Fruit fly (Drosophila melanogaster) whole organism, embryonic: ENCODE measurements around the gene Gs2.

ENCODE experiments used
- CG10321 ChIP-seq: fragments of 200-800 bp; sonication (Bioruptor generic); IDR thresholded peaks from 2 replicates; pipeline ENCODE4 v1.3.6; 2022; ENCODE audit warnings: missing biosample characterization, missing genetic modification characterization
- CG10543 ChIP-seq: fragments of 200-800 bp; sonication (Bioruptor generic); optimal IDR thresholded peaks from 3 replicates; lab custom pipeline; 2017; ENCODE audit warnings: missing biosample characterization, mild to moderate bottlenecking, missing genetic modification characterization, moderate library complexity
- CG15514 ChIP-seq: fragments of 200-800 bp; sonication (Bioruptor generic); optimal IDR thresholded peaks from 3 replicates; lab custom pipeline; 2017; ENCODE audit warnings: missing biosample characterization, missing genetic modification characterization, mild to moderate bottlenecking, moderate library complexity, missing genetic modification reagents
- CG15601 ChIP-seq: fragments of 200-800 bp; sonication (Bioruptor generic); optimal IDR thresholded peaks from 3 replicates; lab custom pipeline; 2019; ENCODE audit warnings: missing biosample characterization, mild to moderate bottlenecking, missing genetic modification characterization, moderate library complexity
- CG17359 ChIP-seq: fragments of 200-800 bp; sonication (Bioruptor generic); optimal IDR thresholded peaks from 3 replicates; lab custom pipeline; 2018; ENCODE audit warnings: missing biosample characterization, mild to moderate bottlenecking, missing genetic modification characterization, moderate library complexity
- CG18011 ChIP-seq: fragments of 200-800 bp; sonication (Bioruptor generic); optimal IDR thresholded peaks from 2 replicates; lab custom pipeline; 2017; ENCODE audit warnings: missing biosample characterization, missing genetic modification characterization, mild to moderate bottlenecking, moderate library complexity, missing genotype
- CG30431 ChIP-seq: fragments of 200-800 bp; sonication (Bioruptor generic); optimal IDR thresholded peaks from 2 replicates; lab custom pipeline; 2017; ENCODE audit warnings: missing biosample characterization, missing genetic modification characterization
- CG32532 ChIP-seq: fragments of 200-800 bp; sonication (Bioruptor generic); IDR thresholded peaks from 2 replicates; pipeline ENCODE4 v1.3.6; 2022; ENCODE audit warnings: missing biosample characterization, missing genetic modification characterization
- CG34224 ChIP-seq: fragments of 200-800 bp; sonication (Bioruptor generic); IDR thresholded peaks from 3 replicates; pipeline ENCODE4 v1.3.6; 2022; ENCODE audit warnings: missing biosample characterization, missing genetic modification characterization; ENCODE audit not compliant: partially characterized antibody
- CG4707 ChIP-seq: fragments of 200-800 bp; sonication (Bioruptor generic); optimal IDR thresholded peaks from 2 replicates; lab custom pipeline; 2018; ENCODE audit warnings: missing biosample characterization, mild to moderate bottlenecking, missing genetic modification characterization, moderate library complexity
- CG6654 ChIP-seq: fragments of 200-800 bp; sonication (Bioruptor generic); optimal IDR thresholded peaks from 2 replicates; lab custom pipeline; 2017; ENCODE audit warnings: missing biosample characterization, mild to moderate bottlenecking, missing genetic modification characterization
- CG8359 ChIP-seq: fragments of 200-800 bp; sonication (Bioruptor generic); optimal IDR thresholded peaks from 2 replicates; lab custom pipeline; 2017; ENCODE audit warnings: missing biosample characterization, mild to moderate bottlenecking, missing genetic modification characterization, borderline replicate concordance
- CG8388 ChIP-seq: fragments of 200-800 bp; sonication (Bioruptor generic); optimal IDR thresholded peaks from 2 replicates; lab custom pipeline; 2019; ENCODE audit warnings: missing biosample characterization, mild to moderate bottlenecking, missing genetic modification characterization, moderate library complexity
- Fer3 ChIP-seq: fragments of 200-800 bp; sonication (Bioruptor generic); optimal IDR thresholded peaks from 2 replicates; lab custom pipeline; 2018; ENCODE audit warnings: missing biosample characterization, mild to moderate bottlenecking, missing genetic modification characterization, moderate library complexity
- Gug ChIP-seq: fragments of 200-800 bp; sonication (Bioruptor generic); IDR thresholded peaks from 4 replicates; pipeline ENCODE4 v1.3.6; 2022; ENCODE audit warnings: missing biosample characterization, missing genetic modification characterization
- H15 ChIP-seq: fragments of 200-800 bp; sonication (Bioruptor generic); IDR thresholded peaks from 3 replicates; pipeline ENCODE4 v1.3.6; 2022; ENCODE audit warnings: missing biosample characterization, missing genetic modification characterization
- H2.0 ChIP-seq: fragments of 200-800 bp; sonication (Bioruptor generic); IDR thresholded peaks from 2 replicates; pipeline ENCODE4 v1.3.6; 2022; ENCODE audit warnings: missing biosample characterization, missing genetic modification characterization
- HLH4C ChIP-seq: fragments of 200-800 bp; sonication (Bioruptor generic); IDR thresholded peaks from 3 replicates; pipeline ENCODE4 v1.3.6; 2022; ENCODE audit warnings: missing biosample characterization, missing genetic modification characterization; ENCODE audit not compliant: partially characterized antibody
- HLH54F ChIP-seq: fragments of 200-800 bp; sonication (Bioruptor generic); optimal IDR thresholded peaks from 3 replicates; lab custom pipeline; 2016; ENCODE audit warnings: missing biosample characterization, missing genetic modification characterization
- HmgZ ChIP-seq: fragments of 200-800 bp; sonication (Bioruptor generic); optimal IDR thresholded peaks from 2 replicates; lab custom pipeline; 2018; ENCODE audit warnings: missing biosample characterization, mild to moderate bottlenecking, missing genetic modification characterization
- Hr3 ChIP-seq: fragments of 200-800 bp; sonication (Bioruptor generic); optimal IDR thresholded peaks from 3 replicates; lab custom pipeline; 2016; ENCODE audit warnings: missing biosample characterization, missing genetic modification characterization
- Hr51 ChIP-seq, 2 experiments: fragments of 200-800 bp; sonication (Bioruptor generic); optimal IDR thresholded peaks; 2 replicates in 1 of 2; 3 replicates in 1 of 2; lab custom pipeline; 2016 to 2018; ENCODE audit warnings: missing biosample characterization in 2 of 2, missing genetic modification characterization in 2 of 2, mild to moderate bottlenecking in 1 of 2, moderate library complexity in 1 of 2
- NFAT ChIP-seq: fragments of 200-800 bp; sonication (Bioruptor generic); IDR thresholded peaks from 2 replicates; pipeline ENCODE4 v1.3.6; 2022; ENCODE audit warnings: missing biosample characterization, missing genetic modification characterization
- Nf-YB ChIP-seq: fragments of 200-800 bp; sonication (Bioruptor generic); optimal IDR thresholded peaks from 3 replicates; lab custom pipeline; 2019; ENCODE audit warnings: missing biosample characterization, mild to moderate bottlenecking, missing genetic modification characterization, moderate library complexity
- Stat92E ChIP-seq, 3 experiments: fragments of >200 bp in 2 of 3; fragments of 200-800 bp in 1 of 3; sonication (Bioruptor generic) in 1 of 3; optimal IDR thresholded peaks; 2 replicates each; lab custom pipeline; 2017 to 2019; ENCODE audit warnings: missing biosample characterization in 3 of 3, missing genetic modification characterization in 3 of 3, mild to moderate bottlenecking in 1 of 3, moderate library complexity in 1 of 3
- Xbp1 ChIP-seq: fragments of 200-800 bp; sonication (Bioruptor generic); optimal IDR thresholded peaks from 3 replicates; lab custom pipeline; 2016; ENCODE audit warnings: missing biosample characterization, mild to moderate bottlenecking, missing genetic modification characterization
- ase ChIP-seq: fragments of 200-800 bp; sonication (Bioruptor generic); IDR thresholded peaks from 3 replicates; pipeline ENCODE4 v1.3.6; 2022; ENCODE audit warnings: missing biosample characterization, missing genetic modification characterization
- bsh ChIP-seq, 2 experiments: fragments of 200-800 bp; sonication (Bioruptor generic); optimal IDR thresholded peaks; 2 replicates each; lab custom pipeline; 2017 to 2018; ENCODE audit warnings: mild to moderate bottlenecking in 2 of 2, missing biosample characterization in 2 of 2, missing genetic modification characterization in 2 of 2, moderate library complexity in 1 of 2
- cg ChIP-seq: fragments of 200-800 bp; sonication (Bioruptor generic); optimal IDR thresholded peaks from 3 replicates; lab custom pipeline; 2019; ENCODE audit warnings: missing biosample characterization, mild to moderate bottlenecking, missing genetic modification characterization, moderate library complexity
- ci ChIP-seq: fragments of 200-800 bp; sonication (Bioruptor generic); IDR thresholded peaks from 3 replicates; pipeline ENCODE4 v1.3.6; 2022; ENCODE audit warnings: missing biosample characterization, missing genetic modification characterization
- croc ChIP-seq: fragments of 200-800 bp; sonication (Bioruptor generic); conservative IDR thresholded peaks from 3 replicates; pipeline ENCODE4 v1.3.6; 2022; ENCODE audit warnings: missing biosample characterization, missing genetic modification characterization
- cwo ChIP-seq: fragments of 200-800 bp; sonication (Bioruptor generic); optimal IDR thresholded peaks from 3 replicates; lab custom pipeline; 2017; ENCODE audit warnings: missing biosample characterization, missing genetic modification characterization, mild to moderate bottlenecking, moderate library complexity, missing genetic modification reagents
- da ChIP-seq: fragments of 200-800 bp; sonication (Bioruptor generic); optimal IDR thresholded peaks from 2 replicates; lab custom pipeline; 2016; ENCODE audit warnings: missing biosample characterization, missing genetic modification characterization
- disco-r ChIP-seq: fragments of 200-800 bp; sonication (Bioruptor generic); optimal IDR thresholded peaks from 2 replicates; lab custom pipeline; 2016; ENCODE audit warnings: missing biosample characterization, missing genetic modification characterization
- dmrt11E ChIP-seq: fragments of 200-800 bp; sonication (Bioruptor generic); optimal IDR thresholded peaks from 3 replicates; lab custom pipeline; 2018; ENCODE audit warnings: missing biosample characterization, mild to moderate bottlenecking, missing genetic modification characterization, moderate library complexity
- eyg ChIP-seq: fragments of 200-800 bp; sonication (Bioruptor generic); optimal IDR thresholded peaks from 3 replicates; lab custom pipeline; 2016; ENCODE audit warnings: missing biosample characterization, missing genetic modification characterization
- fd102C ChIP-seq: fragments of 200-800 bp; sonication (Bioruptor generic); optimal IDR thresholded peaks from 2 replicates; lab custom pipeline; 2018; ENCODE audit warnings: missing biosample characterization, mild to moderate bottlenecking, missing genetic modification characterization, moderate library complexity
- mirr ChIP-seq: fragments of 200-800 bp; sonication (Bioruptor generic); optimal IDR thresholded peaks from 3 replicates; lab custom pipeline; 2018; ENCODE audit warnings: missing biosample characterization, mild to moderate bottlenecking, missing genetic modification characterization
- prd ChIP-seq, 3 experiments: fragments of >200 bp in 2 of 3; fragments of 200-800 bp in 1 of 3; sonication (Bioruptor generic) in 1 of 3; optimal IDR thresholded peaks in 2 of 3; IDR thresholded peaks in 1 of 3; 2 replicates in 2 of 3; 3 replicates in 1 of 3; pipeline versions ENCODE4 v1.3.6 to Lab custom; 2017 to 2022; ENCODE audit warnings: missing biosample characterization in 1 of 3, missing genetic modification characterization in 1 of 3
- salm ChIP-seq: fragments of 200-800 bp; sonication (Bioruptor generic); optimal IDR thresholded peaks from 2 replicates; lab custom pipeline; 2018; ENCODE audit warnings: missing biosample characterization, mild to moderate bottlenecking, missing genetic modification characterization
- schlank ChIP-seq: fragments of 200-800 bp; sonication (Bioruptor generic); optimal IDR thresholded peaks from 2 replicates; lab custom pipeline; 2018; ENCODE audit warnings: missing biosample characterization, mild to moderate bottlenecking, missing genetic modification characterization
- sd ChIP-seq: fragments of 200-800 bp; sonication (Bioruptor generic); optimal IDR thresholded peaks from 3 replicates; lab custom pipeline; 2018; ENCODE audit warnings: missing biosample characterization, mild to moderate bottlenecking, missing genetic modification characterization, moderate library complexity
- seq ChIP-seq: fragments of 200-800 bp; sonication (Bioruptor generic); IDR thresholded peaks from 2 replicates; pipeline ENCODE4 v1.3.6; 2022; ENCODE audit warnings: missing biosample characterization, missing genetic modification characterization
- sima ChIP-seq: fragments of 200-800 bp; sonication (Bioruptor generic); optimal IDR thresholded peaks from 2 replicates; lab custom pipeline; 2016; ENCODE audit warnings: missing biosample characterization, missing genetic modification characterization
- so ChIP-seq: fragments of 200-800 bp; sonication (Bioruptor generic); IDR thresholded peaks from 3 replicates; pipeline ENCODE4 v1.3.6; 2022; ENCODE audit warnings: missing biosample characterization, missing genetic modification characterization
- sr ChIP-seq: fragments of 200-800 bp; sonication (Bioruptor generic); IDR thresholded peaks from 3 replicates; pipeline ENCODE4 v1.3.6; 2022; ENCODE audit warnings: missing biosample characterization, missing genetic modification characterization
- unc-4 ChIP-seq: fragments of 200-800 bp; sonication (Bioruptor generic); IDR thresholded peaks from 2 replicates; pipeline ENCODE4 v1.3.6; 2022; ENCODE audit warnings: missing biosample characterization, missing genetic modification characterization; ENCODE audit not compliant: partially characterized antibody

The Gs2 gene

dm6 chrX:11390625-11391363 lies 31.8 kb upstream of the Gs2 start (continued):
- TF ChIP-seq cwo (GFP tag; lab: Kevin White, UChicago) (peak; percentile 69), CG10321 (GFP tag; lab: Robert Waterston, UW) (no peak), Fer3 (tag; lab: Kevin White, UChicago) (peak; percentile 85), Hr51 (GFP tag; optimal IDR thresholded peaks at IDR 0.05; lab: Kevin White, UChicago) (peak; percentile 72 to 76), Xbp1 (peak; percentile 78), ci (peak; percentile 90), H15 (GFP tag; lab: Robert Waterston, UW) (peak; percentile 75; the same call in 2 of the 3 replicates), croc (peak; percentile 43; the same call in 1 of the 3 replicates), HLH54F (peak; percentile 72), CG8388 (GFP tag; lab: Kevin White, UChicago) (peak; percentile 54), Nf-YB (GFP tag; lab: Kevin White, UChicago) (peak; percentile 34), Stat92E (GFP tag; optimal IDR thresholded peaks at IDR 0.05; lab: Kevin White, UChicago) (no peak), CG34224 (GFP tag; lab: Robert Waterston, UW) (no peak), CG32532 (peak; percentile 93), Gug (GFP tag; lab: Robert Waterston, UW) (peak; percentile 79), unc-4 (GFP tag; lab: Robert Waterston, UW) (no peak), CG6654 (GFP tag; lab: Kevin White, UChicago) (no peak), dmrt11E (tag; lab: Kevin White, UChicago) (peak; percentile 55), sima (GFP tag; lab: Kevin White, UChicago) (no peak), ase (GFP tag; lab: Robert Waterston, UW) (peak; percentile 83; the same call in 2 of the 3 replicates), HLH4C (GFP tag; lab: Robert Waterston, UW) (no peak), da (GFP tag; lab: Kevin White, UChicago) (peak; percentile 50), CG10543 (GFP tag; lab: Kevin White, UChicago) (peak; percentile 26), fd102C (GFP tag; lab: Kevin White, UChicago) (no peak), CG8359 (GFP tag; lab: Kevin White, UChicago) (peak; percentile 20), cg (no peak), H2.0 (GFP tag; lab: Robert Waterston, UW) (peak; percentile 86), CG17359 (tag; lab: Kevin White, UChicago) (peak; percentile 80), prd (optimal IDR thresholded peaks at IDR 0.05; lab: Kevin White, UChicago) (no peak), prd (GFP tag; IDR thresholded peaks at IDR 0.05; lab: Robert Waterston, UW) (peak; percentile 92), CG15601 (peak; percentile 55), CG15514 (peak; percentile 67), NFAT (GFP tag; lab: Robert Waterston, UW) (peak; percentile 86), seq (GFP tag; lab: Robert Waterston, UW) (peak; percentile 71), mirr (GFP tag; lab: Kevin White, UChicago) (peak; percentile 18), CG30431 (peak; percentile 79), bsh (GFP tag; optimal IDR thresholded peaks at IDR 0.05; lab: Kevin White, UChicago) (peak; percentile 62 to 65), sr (GFP tag; lab: Robert Waterston, UW) (peak; percentile 57; the same call in 2 of the 3 replicates), schlank (tag; lab: Kevin White, UChicago) (peak; percentile 70), sd (peak; percentile 43), salm (peak; percentile 40), eyg (GFP tag; lab: Kevin White, UChicago) (peak; percentile 61), so (peak; percentile 83), HmgZ (peak; percentile 84), CG18011 (peak; percentile 36), disco-r (GFP tag; lab: Kevin White, UChicago) (peak; percentile 42), Hr3 (peak; percentile 60), CG4707 (GFP tag; lab: Kevin White, UChicago) (peak; percentile 42)
